Worm (Caenorhabditis elegans): Measurements from ENCODE around the gene latd-1.

DNA sequence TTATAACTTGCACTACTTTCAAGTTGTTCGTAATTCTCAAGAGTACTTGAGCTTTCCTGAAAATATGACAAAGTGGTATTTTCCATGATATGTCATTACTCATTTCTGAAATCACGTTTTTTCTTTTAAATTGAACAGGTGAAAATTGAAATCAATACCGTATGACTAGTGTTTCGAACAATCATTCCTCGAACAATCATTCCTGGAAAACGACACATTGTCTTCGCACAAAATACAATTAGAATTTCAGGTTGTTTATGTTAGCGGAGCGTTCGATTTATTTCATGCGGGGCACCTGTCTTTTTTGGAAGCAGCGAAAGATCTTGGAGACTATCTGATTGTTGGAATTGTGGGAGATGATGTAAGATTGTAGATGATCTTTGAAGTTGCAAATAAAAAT is 11.4 kb downstream of the latd-1 start:
- TF ChIP-seq unc-86 (tag; optimal IDR thresholded peaks at IDR 0.05) (no peak), fkh-10 (GFP tag; optimal IDR thresholded peaks at IDR 0.05) (no peak), ceh-2 (tag; optimal IDR thresholded peaks at IDR 0.05) (no peak), che-1 (tag; optimal IDR thresholded peaks at IDR 0.05) (no peak), pqm-1 (tag; optimal IDR thresholded peaks at IDR 0.05) (no peak), dmd-4 (tag; optimal IDR thresholded peaks at IDR 0.05; ENCODE audit: borderline replicate concordance) (no peak), rnt-1 (tag; optimal IDR thresholded peaks at IDR 0.05) (no peak), odd-2 (tag; optimal IDR thresholded peaks at IDR 0.05) (no peak)

All from whole organism, late embryonic.